Worm (Caenorhabditis elegans) whole organism, early embryonic: ENCODE data around the gene K01D12.5.
"Not testable (repeated sequence)": the region's sequence is repeated elsewhere in the genome, so short reads cannot be mapped to it uniquely, and the experiment has no call there.

Experiments
- B0310.2 ChIP-seq: sonication (generic microtip); optimal IDR thresholded peaks from 2 replicates; lab custom pipeline; 2016; ENCODE audit warnings: mild to moderate bottlenecking, missing genetic modification characterization, missing compliant biosample characterization
- F13C5.2 ChIP-seq: sonication (generic microtip); optimal IDR thresholded peaks from 2 replicates; lab custom pipeline; 2017; ENCODE audit warnings: mild to moderate bottlenecking, missing genetic modification characterization, inconsistent platforms, missing compliant biosample characterization
- aly-1 ChIP-seq: sonication (generic microtip); optimal IDR thresholded peaks from 2 replicates; lab custom pipeline; 2016; ENCODE audit warnings: missing genetic modification characterization, missing compliant biosample characterization
- ama-1 ChIP-seq: fragments of 150-350 bp; optimal IDR thresholded peaks from 2 replicates; lab custom pipeline; 2014
- ceh-13 ChIP-seq: fragments of 200-800 bp; sonication (Bioruptor generic); optimal IDR thresholded peaks from 2 replicates; lab custom pipeline; 2018; ENCODE audit warnings: mild to moderate bottlenecking, missing genetic modification characterization, missing compliant biosample characterization
- ceh-36 ChIP-seq: sonication (generic microtip); optimal IDR thresholded peaks from 2 replicates; lab custom pipeline; 2016; ENCODE audit warnings: missing genetic modification characterization, inconsistent platforms, missing compliant biosample characterization
- ets-7 ChIP-seq: sonication (generic microtip); optimal IDR thresholded peaks from 2 replicates; lab custom pipeline; 2016; ENCODE audit warnings: missing genotype, missing genetic modification characterization, missing compliant biosample characterization
- flt-1 ChIP-seq: fragments of 200-800 bp; sonication (Bioruptor generic); IDR thresholded peaks from 2 replicates; pipeline ENCODE4 v1.3.6; 2022; ENCODE audit warnings: missing genetic modification characterization, missing compliant biosample characterization
- hmbx-1 ChIP-seq: sonication (generic microtip); optimal IDR thresholded peaks from 2 replicates; lab custom pipeline; 2016; ENCODE audit warnings: mild to moderate bottlenecking, missing genetic modification characterization, missing compliant biosample characterization
- hmg-4 ChIP-seq: fragments of 200-800 bp; sonication (Bioruptor generic); optimal IDR thresholded peaks from 2 replicates; lab custom pipeline; 2018; ENCODE audit warnings: mild to moderate bottlenecking, missing genetic modification characterization, missing compliant biosample characterization
- hnd-1 ChIP-seq: sonication (generic microtip); optimal IDR thresholded peaks from 2 replicates; lab custom pipeline; 2016; ENCODE audit warnings: missing genetic modification characterization, missing compliant biosample characterization
- pes-1 ChIP-seq: fragments of 200-800 bp; sonication (Bioruptor generic); IDR thresholded peaks from 2 replicates; pipeline ENCODE4 v1.3.6; 2022; ENCODE audit warnings: missing genetic modification reagents, missing genetic modification characterization, missing compliant biosample characterization
- scrt-1 ChIP-seq: fragments of 200-800 bp; sonication (Bioruptor generic); IDR thresholded peaks from 2 replicates; pipeline ENCODE4 v1.3.6; 2022; ENCODE audit warnings: missing genetic modification characterization, missing compliant biosample characterization
- sea-1 ChIP-seq: fragments of 200-800 bp; sonication (Bioruptor generic); conservative IDR thresholded peaks from 2 replicates; pipeline ENCODE4 v1.3.6; 2022; ENCODE audit warnings: missing genetic modification characterization, missing compliant biosample characterization
- tbx-11 ChIP-seq: fragments of 200-800 bp; sonication (Bioruptor generic); IDR thresholded peaks from 2 replicates; pipeline ENCODE4 v1.3.6; 2022; ENCODE audit warnings: missing genetic modification characterization, missing compliant biosample characterization
- tbx-37 ChIP-seq: fragments of 200-800 bp; sonication (Bioruptor generic); conservative IDR thresholded peaks from 2 replicates; pipeline ENCODE4 v1.3.6; 2022; ENCODE audit warnings: missing genetic modification reagents, missing genetic modification characterization, missing compliant biosample characterization
- tra-4 ChIP-seq: sonication (generic microtip); optimal IDR thresholded peaks from 2 replicates; lab custom pipeline; 2017; ENCODE audit warnings: missing genetic modification characterization, missing compliant biosample characterization

K01D12.5 gene

ce11 chrV:12374252-12374651 is 23.4 kb upstream of the K01D12.5 start, which contains the start of gene F23H12.10:
TSS of gene F23H12.10 (minus strand) at chrV:12374263.
- TF ChIP-seq F13C5.2 (tag; lab: Kevin White, UChicago); tbx-37 (GFP tag; lab: Robert Waterston, UW); tra-4: not testable (repeated sequence)

DNA sequence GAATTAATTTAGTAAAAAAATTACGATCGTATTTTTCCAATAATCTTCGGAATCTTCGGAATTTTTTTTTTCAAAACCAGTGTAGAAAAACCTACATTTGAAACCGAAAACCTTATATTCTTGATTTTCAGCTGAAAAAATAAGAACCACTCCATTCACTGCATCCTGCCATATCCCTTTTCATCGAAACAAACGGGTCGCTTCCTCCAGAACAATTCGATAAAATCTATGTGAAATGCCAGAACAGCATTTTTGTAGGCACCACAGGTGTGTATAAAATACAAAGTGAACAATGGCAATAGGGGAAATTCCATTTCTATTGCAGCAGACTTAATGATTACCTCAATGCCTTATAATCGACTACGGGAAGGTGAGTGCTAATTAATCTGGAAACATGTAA is 20.4 kb upstream of the K01D12.5 start, which contains the start of gene K01D12.1:
TSS of gene K01D12.1 (plus strand) at position 301 of the 400 bp plus-strand sequence.
- no peak for TF ChIP-seq aly-1 (tag; lab: Kevin White, UChicago)
- no peak for TF ChIP-seq ets-7
- TF ChIP-seq tbx-11 (GFP tag; lab: Robert Waterston, UW) = no peak
- no peak for TF ChIP-seq hmg-4 (GFP tag; lab: Kevin White, UChicago)
- no peak for TF ChIP-seq sea-1 (GFP tag; lab: Robert Waterston, UW)
- no peak for TF ChIP-seq ceh-13 (GFP tag; lab: Kevin White, UChicago)
- TF ChIP-seq tra-4 = no peak
- no peak for TF ChIP-seq hnd-1 (tag; lab: Kevin White, UChicago)
- no peak for TF ChIP-seq F13C5.2 (tag; lab: Kevin White, UChicago)
- no peak for TF ChIP-seq hmbx-1 (tag; lab: Kevin White, UChicago)
- TF ChIP-seq ama-1 (lab: Kevin White, UChicago) = no peak
- no peak for TF ChIP-seq ceh-36 (tag; lab: Kevin White, UChicago)
- no peak for TF ChIP-seq scrt-1
- TF ChIP-seq B0310.2 = no peak
- no peak for TF ChIP-seq pes-1
- TF ChIP-seq tbx-37 (GFP tag; lab: Robert Waterston, UW) = no peak
- TF ChIP-seq flt-1 (GFP tag; lab: Robert Waterston, UW) = no peak

DNA sequence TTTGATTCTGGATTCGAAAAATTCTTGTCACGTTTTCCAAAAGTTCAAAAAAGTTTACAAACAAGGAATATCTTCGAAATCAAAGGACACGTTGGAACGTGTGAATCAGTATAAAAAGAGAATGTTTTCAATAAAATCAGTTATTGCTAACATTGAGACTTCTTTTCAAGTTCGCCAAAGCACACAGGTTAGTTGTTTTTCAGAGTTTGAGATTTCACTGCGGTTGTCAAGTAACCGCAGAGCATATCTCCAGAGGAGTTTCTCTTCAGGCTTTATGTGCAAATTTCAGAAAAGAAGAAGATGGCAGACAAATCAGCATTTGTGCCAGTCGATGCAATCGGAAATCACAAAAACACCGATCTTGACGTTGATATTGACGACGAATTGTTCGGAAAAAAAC is 11.5 kb upstream of the K01D12.5 start, which contains the start of gene K01D12.15:
TSS of gene K01D12.15 (plus strand) at position 301 of the 400 bp plus-strand sequence.
- TF ChIP-seq hmg-4 (GFP tag; lab: Kevin White, UChicago) = no peak

DNA sequence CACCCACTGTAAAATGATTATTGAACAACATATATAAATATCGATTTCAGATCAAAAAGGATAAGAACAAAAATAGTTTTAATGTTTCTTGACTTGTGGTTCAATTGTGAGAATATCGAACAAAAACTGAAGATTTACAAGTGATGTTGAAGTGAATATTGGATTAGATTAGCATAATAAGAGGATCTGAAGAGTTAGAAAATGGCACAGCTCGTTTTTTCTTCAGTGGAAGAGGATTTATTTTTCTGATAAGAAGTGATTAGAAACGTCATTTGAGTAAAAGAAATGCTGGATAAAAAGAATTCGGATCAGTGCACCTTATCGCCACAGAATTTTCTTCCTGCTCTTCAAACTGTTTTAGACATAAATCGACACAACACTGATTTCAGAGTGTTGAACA is 1.9 kb upstream of the K01D12.5 start, which contains the start of gene twk-14:
TSS of gene twk-14 (minus strand) at position 8 of the 400 bp plus-strand sequence.
- TF ChIP-seq sea-1 (GFP tag; lab: Robert Waterston, UW) = no peak
- TF ChIP-seq ets-7 = no peak
- no peak for TF ChIP-seq tbx-37 (GFP tag; lab: Robert Waterston, UW)
- no peak for TF ChIP-seq scrt-1
- no peak for TF ChIP-seq ceh-13 (GFP tag; lab: Kevin White, UChicago)
- TF ChIP-seq ceh-36 (tag; lab: Kevin White, UChicago) = no peak
- no peak for TF ChIP-seq hnd-1 (tag; lab: Kevin White, UChicago)
- no peak for TF ChIP-seq tra-4
- no peak for TF ChIP-seq tbx-11 (GFP tag; lab: Robert Waterston, UW)
- TF ChIP-seq ama-1 (lab: Kevin White, UChicago) = no peak
- TF ChIP-seq hmg-4 (GFP tag; lab: Kevin White, UChicago) = no peak
- TF ChIP-seq aly-1 (tag; lab: Kevin White, UChicago) = no peak
- TF ChIP-seq hmbx-1 (tag; lab: Kevin White, UChicago) = no peak

ce11 chrV:12400677-12401236 is 3.1 kb downstream of the K01D12.5 start, which contains the start of the genes K01D12.20 and miga-1:
TSS of gene K01D12.20 (minus strand) at chrV:12400814.
TSS of gene miga-1 (minus strand) at chrV:12400859.
- TF ChIP-seq aly-1 (tag; lab: Kevin White, UChicago) = no peak

- TF ChIP-seq tbx-37 (GFP tag; lab: Robert Waterston, UW) = no peak
- no peak for TF ChIP-seq ama-1 (lab: Kevin White, UChicago)
- no peak for TF ChIP-seq aly-1 (tag; lab: Kevin White, UChicago)
- no peak for TF ChIP-seq pes-1
- TF ChIP-seq ets-7 = no peak
- TF ChIP-seq hnd-1 (tag; lab: Kevin White, UChicago) = no peak
- TF ChIP-seq hmg-4 (GFP tag; lab: Kevin White, UChicago) = no peak
- no peak for TF ChIP-seq flt-1 (GFP tag; lab: Robert Waterston, UW)
- TF ChIP-seq scrt-1 = no peak
- TF ChIP-seq ceh-13 (GFP tag; lab: Kevin White, UChicago) = no peak
- TF ChIP-seq F13C5.2 (tag; lab: Kevin White, UChicago) = no peak
- no peak for TF ChIP-seq tbx-11 (GFP tag; lab: Robert Waterston, UW)
- no peak for TF ChIP-seq tra-4
- TF ChIP-seq hmbx-1 (tag; lab: Kevin White, UChicago) = no peak
- TF ChIP-seq sea-1 (GFP tag; lab: Robert Waterston, UW) = no peak
Observed at ce11 chrV:12401383-12401782, 3.7 kb downstream of the K01D12.5 start, which contains the start of gene K01D12.7. TSS of gene K01D12.7 (minus strand) at chrV:12401483.

DNA sequence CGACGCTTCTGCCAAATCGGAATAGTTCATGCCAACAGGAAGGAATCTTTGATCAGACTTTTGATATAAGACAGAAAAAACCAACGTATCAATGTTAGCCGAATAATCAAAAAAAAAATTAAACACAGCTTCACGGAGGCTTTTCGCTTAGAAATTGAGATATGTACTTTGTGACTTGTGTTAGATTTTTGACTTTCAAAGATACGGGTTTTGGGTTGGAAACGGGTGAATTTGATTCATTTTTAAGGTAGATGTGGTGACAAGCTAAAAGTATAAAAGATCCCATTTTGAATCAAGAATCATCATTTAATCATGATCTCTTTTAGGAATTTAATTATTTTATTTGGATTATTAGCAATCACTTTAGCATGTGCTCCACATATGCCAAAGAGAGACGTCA is 4.7 kb downstream of the K01D12.5 start, which contains the start of gene K01D12.8:
TSS of gene K01D12.8 (plus strand) at position 301 of the 400 bp plus-strand sequence.
- TF ChIP-seq pes-1 (no peak), scrt-1 (no peak), aly-1 (tag; lab: Kevin White, UChicago) (no peak), sea-1 (GFP tag; lab: Robert Waterston, UW) (no peak), hmbx-1 (tag; lab: Kevin White, UChicago) (no peak), ama-1 (lab: Kevin White, UChicago) (no peak), tbx-11 (GFP tag; lab: Robert Waterston, UW) (no peak), tbx-37 (GFP tag; lab: Robert Waterston, UW) (no peak), hnd-1 (tag; lab: Kevin White, UChicago) (no peak), F13C5.2 (tag; lab: Kevin White, UChicago) (no peak), tra-4 (no peak), flt-1 (GFP tag; lab: Robert Waterston, UW) (no peak), hmg-4 (GFP tag; lab: Kevin White, UChicago) (no peak), ceh-36 (tag; lab: Kevin White, UChicago) (no peak), ceh-13 (GFP tag; lab: Kevin White, UChicago) (no peak)
